Worm (Caenorhabditis elegans): ENCODE measurements around the gene C17H12.37.

Gene C17H12.37

ce11 chrIV:6839091-6839522 lies 34.2 kb downstream of the C17H12.37 start:
- no peak for TF ChIP-seq unc-62 (GFP tag; optimal IDR thresholded peaks at IDR 0.05)

ce11 chrIV:6841562-6842282 lies 36.8 kb downstream of the C17H12.37 start:
- TF ChIP-seq unc-62 (GFP tag; optimal IDR thresholded peaks at IDR 0.05), result no peak

DNA sequence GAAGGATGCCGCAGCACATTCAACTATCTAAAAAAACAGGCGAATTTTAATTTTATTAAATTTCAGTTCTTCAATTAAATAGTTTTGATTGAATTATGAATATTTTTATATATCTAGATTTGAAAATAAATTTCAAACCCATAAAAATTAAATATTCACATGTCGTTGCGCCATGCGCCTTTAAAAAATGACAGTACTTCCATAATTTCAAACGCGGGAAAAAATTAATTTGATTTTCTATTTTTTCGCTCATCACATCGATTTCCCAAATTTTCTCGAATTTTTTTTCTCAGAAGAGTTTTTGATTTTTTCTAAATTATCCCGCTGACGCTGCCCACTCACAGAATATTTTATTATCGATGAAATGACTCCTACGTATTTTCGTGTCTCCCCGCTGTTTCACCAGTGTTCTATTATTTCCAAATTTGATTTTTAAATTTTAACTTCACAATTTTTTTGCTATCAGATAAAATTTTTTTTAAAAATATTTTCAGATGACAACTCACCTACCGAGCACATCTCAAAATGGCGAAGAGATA lies 37.6 kb downstream of the C17H12.37 start, which contains the start of gene lip-1:
Gene lip-1 (plus strand): TSS at position 489 of the 539 bp plus-strand sequence.
- no peak for TF ChIP-seq unc-62 (GFP tag; optimal IDR thresholded peaks at IDR 0.05)

DNA sequence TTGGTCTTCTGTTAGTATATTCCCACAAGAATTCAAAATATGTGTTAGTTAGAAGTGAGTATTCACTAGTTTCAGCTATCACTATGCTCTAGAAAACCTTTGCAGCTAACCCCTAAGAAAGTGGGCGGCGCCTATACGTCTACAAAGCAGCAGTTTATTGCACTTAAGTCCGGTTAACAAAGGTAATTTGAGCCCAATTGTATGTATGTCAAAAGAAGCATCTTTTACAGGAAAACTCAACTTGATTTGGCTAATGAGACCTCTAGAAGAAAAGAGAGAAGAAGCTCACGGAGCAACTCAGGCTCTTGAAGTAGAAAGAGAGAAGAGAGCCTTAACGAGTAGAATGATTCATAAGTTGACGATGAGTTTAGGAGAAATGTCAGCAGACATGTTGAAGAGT lies 47.8 kb downstream of the C17H12.37 start:
- no peak for TF ChIP-seq unc-62 (GFP tag; optimal IDR thresholded peaks at IDR 0.05)

Data from whole organism, dauer.